Worm (Caenorhabditis elegans): ENCODE measurements around the gene ugt-59.

ugt-59 gene

DNA sequence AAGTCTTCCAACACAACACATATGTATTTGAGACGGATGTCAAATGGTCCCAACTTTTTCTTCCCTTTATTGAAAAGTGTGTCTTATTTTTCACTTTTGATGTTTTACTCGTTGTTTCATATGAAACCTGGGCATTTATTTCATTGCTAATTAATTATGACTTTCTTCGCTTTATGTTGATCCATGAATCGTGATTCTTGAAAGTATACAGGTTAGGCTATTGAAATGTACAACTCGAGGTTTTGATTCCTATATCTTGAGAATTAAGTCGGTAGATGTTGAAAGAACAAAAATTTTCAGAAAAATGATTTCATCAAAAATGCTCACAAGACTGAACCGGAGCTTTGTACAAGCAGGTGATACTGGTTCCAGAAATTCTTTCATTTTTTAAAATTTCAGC lies 26.7 kb downstream of the ugt-59 start, which contains the start of gene nfu-1:
Gene nfu-1 (plus strand): TSS at position 301 of the 400 bp plus-strand sequence.
- TF ChIP-seq madf-2 (tag; optimal IDR thresholded peaks at IDR 0.05) (no peak), unc-86 (tag; optimal IDR thresholded peaks at IDR 0.05) (no peak), ceh-22 (tag; optimal IDR thresholded peaks at IDR 0.05) (no peak), rnt-1 (tag; optimal IDR thresholded peaks at IDR 0.05) (no peak), odd-2 (tag; optimal IDR thresholded peaks at IDR 0.05) (no peak), pat-9 (tag; optimal IDR thresholded peaks at IDR 0.05) (no peak), ahr-1 (tag; optimal IDR thresholded peaks at IDR 0.05) (no peak), F13H6.1 (tag; optimal IDR thresholded peaks at IDR 0.05) (no peak), ceh-24 (tag; optimal IDR thresholded peaks at IDR 0.05) (no peak), ceh-30 (tag; optimal IDR thresholded peaks at IDR 0.05) (no peak), C08G9.2 (tag; optimal IDR thresholded peaks at IDR 0.05) (no peak), ceh-31 (tag; optimal IDR thresholded peaks at IDR 0.05) (no peak), hlh-8 (tag; optimal IDR thresholded peaks at IDR 0.05) (no peak), pros-1 (tag; optimal IDR thresholded peaks at IDR 0.05) (no peak), nfya-1 (tag; optimal IDR thresholded peaks at IDR 0.05) (no peak), sox-2 (GFP tag; IDR thresholded peaks at IDR 0.05) (no peak), lin-11 (tag; optimal IDR thresholded peaks at IDR 0.05) (no peak), unc-3 (GFP tag; conservative IDR thresholded peaks at IDR 0.05) (no peak), unc-3 (tag; optimal IDR thresholded peaks at IDR 0.05) (no peak), pqm-1 (tag; optimal IDR thresholded peaks at IDR 0.05) (no peak), ceh-2 (tag; optimal IDR thresholded peaks at IDR 0.05) (no peak)

DNA sequence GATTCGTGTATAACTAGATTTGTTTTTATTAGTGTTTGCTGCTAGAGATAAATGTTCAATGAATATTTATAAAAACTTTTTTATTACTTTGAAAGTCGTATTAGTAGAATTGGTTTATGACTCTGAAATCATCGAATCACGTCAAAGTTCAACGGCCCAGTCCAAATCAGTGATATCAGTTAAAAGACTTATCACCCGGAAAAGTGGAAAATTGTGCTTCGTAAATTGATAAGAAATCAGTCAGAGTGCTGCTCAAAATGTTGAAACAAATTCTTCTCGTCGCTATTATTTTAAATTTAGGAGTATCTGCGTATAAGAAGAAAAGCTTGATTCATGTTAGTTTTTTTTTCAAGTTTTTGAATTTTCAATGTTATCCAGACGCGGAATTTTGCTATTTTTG lies 27.8 kb downstream of the ugt-59 start, which contains the start of gene R10H10.3:
Gene R10H10.3 (plus strand): TSS at position 243 of the 400 bp plus-strand sequence.
- peak; percentile 55 for TF ChIP-seq elt-2 (tag; optimal IDR thresholded peaks at IDR 0.05)
- no peak for TF ChIP-seq hlh-30 (tag; optimal IDR thresholded peaks at IDR 0.05; ENCODE audit: insufficient read depth)

DNA sequence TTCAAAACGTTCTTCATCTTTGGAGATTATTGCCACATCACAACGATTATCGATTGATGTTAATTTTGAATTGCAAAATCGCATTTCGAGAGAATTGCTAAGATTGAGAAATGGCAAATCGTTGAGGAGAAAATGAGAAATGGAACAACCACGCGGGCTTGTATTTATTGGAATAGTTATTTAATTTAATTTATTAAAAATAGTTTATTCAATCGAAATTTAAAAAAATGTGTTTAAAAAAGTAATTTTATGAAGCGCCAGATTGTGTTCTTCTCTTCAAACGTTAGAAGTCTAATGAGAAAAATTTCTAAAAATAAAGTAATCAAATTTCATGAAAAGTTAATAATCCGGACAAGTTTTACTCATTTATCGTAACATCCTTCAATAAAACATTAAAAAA lies 31.4 kb downstream of the ugt-59 start, which contains the start of gene spe-26:
Gene spe-26 (minus strand): TSS at position 101 of the 400 bp plus-strand sequence.
- TF ChIP-seq ceh-9 (tag; optimal IDR thresholded peaks at IDR 0.05) (no peak), ceh-24 (tag; optimal IDR thresholded peaks at IDR 0.05) (no peak)

DNA sequence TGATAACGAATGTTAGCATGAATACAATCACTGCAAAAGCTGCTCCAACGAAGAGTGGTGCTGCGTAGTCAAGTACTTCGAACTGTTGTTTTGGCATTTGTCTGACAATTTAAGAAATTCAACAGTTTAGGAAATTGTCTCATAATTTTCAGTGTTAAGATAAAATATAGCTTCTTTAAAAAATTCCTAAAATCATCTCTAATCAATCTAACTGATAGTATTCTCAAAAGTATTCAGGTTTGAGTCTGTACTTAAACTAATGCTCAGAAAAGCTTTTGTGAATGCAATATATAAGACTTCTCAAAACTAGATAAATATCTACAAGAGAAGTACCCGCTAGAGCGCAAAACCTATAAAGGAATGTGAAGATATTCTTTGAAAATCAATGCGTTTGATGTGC lies 34.4 kb downstream of the ugt-59 start, which contains the start of gene R10H10.4:
Gene R10H10.4 (minus strand): TSS at position 101 of the 400 bp plus-strand sequence.
- TF ChIP-seq unc-42 (tag; optimal IDR thresholded peaks at IDR 0.05) (no peak), odd-2 (tag; optimal IDR thresholded peaks at IDR 0.05) (no peak), hlh-8 (tag; optimal IDR thresholded peaks at IDR 0.05) (no peak), ceh-2 (tag; optimal IDR thresholded peaks at IDR 0.05) (no peak), C08G9.2 (tag; optimal IDR thresholded peaks at IDR 0.05) (no peak), unc-3 (GFP tag; conservative IDR thresholded peaks at IDR 0.05) (no peak), unc-3 (tag; optimal IDR thresholded peaks at IDR 0.05) (no peak), sox-4 (tag; optimal IDR thresholded peaks at IDR 0.05) (no peak), ets-4 (tag; optimal IDR thresholded peaks at IDR 0.05) (no peak), hlh-15 (tag; optimal IDR thresholded peaks at IDR 0.05) (no peak), ceh-48 (tag; optimal IDR thresholded peaks at IDR 0.05) (no peak), ref-2 (tag; optimal IDR thresholded peaks at IDR 0.05) (no peak), dmd-4 (tag; optimal IDR thresholded peaks at IDR 0.05; ENCODE audit: borderline replicate concordance) (no peak), fkh-6 (tag; optimal IDR thresholded peaks at IDR 0.05) (no peak), ceh-31 (tag; optimal IDR thresholded peaks at IDR 0.05) (no peak), hlh-13 (GFP tag; optimal IDR thresholded peaks at IDR 0.05) (no peak), tbx-2 (tag; optimal IDR thresholded peaks at IDR 0.05) (no peak), ahr-1 (tag; optimal IDR thresholded peaks at IDR 0.05) (no peak), nhr-11 (tag; optimal IDR thresholded peaks at IDR 0.05) (no peak), C38D4.7 (GFP tag; optimal IDR thresholded peaks at IDR 0.05) (no peak)

Data from whole organism, late embryonic.